Worm (Caenorhabditis elegans) whole organism, young adult: ENCODE measurements around the gene K12H6.10.

Experiments
- B0019.2 ChIP-seq: fragments of 200-800 bp; sonication (Bioruptor generic); conservative IDR thresholded peaks from 2 replicates; pipeline ENCODE4 v1.3.6; 2022; ENCODE audit warnings: missing genetic modification reagents, missing genetic modification characterization, missing compliant biosample characterization
- F23B12.7 ChIP-seq: sonication (generic microtip); optimal IDR thresholded peaks from 2 replicates; lab custom pipeline; 2017; ENCODE audit warnings: missing genetic modification characterization, mild to moderate bottlenecking, missing compliant biosample characterization, antibody characterized with exemption, moderate library complexity; ENCODE audit not compliant: insufficient read depth
- F33H1.4 ChIP-seq: fragments of 200-800 bp; sonication (Bioruptor generic); IDR thresholded peaks from 2 replicates; pipeline ENCODE4 v1.3.6; 2022; ENCODE audit warnings: missing genetic modification reagents, missing genetic modification characterization, missing compliant biosample characterization
- F37B4.10 ChIP-seq: fragments of 200-800 bp; sonication (Bioruptor generic); IDR thresholded peaks from 2 replicates; pipeline ENCODE4 v1.3.6; 2022; ENCODE audit warnings: missing genetic modification characterization, missing compliant biosample characterization
- F52B5.7 ChIP-seq: sonication (generic microtip); optimal IDR thresholded peaks from 2 replicates; lab custom pipeline; 2016; ENCODE audit warnings: mild to moderate bottlenecking, missing genetic modification characterization, missing compliant biosample characterization
- F55B11.4 ChIP-seq: sonication (generic microtip); optimal IDR thresholded peaks from 2 replicates; lab custom pipeline; 2016; ENCODE audit warnings: missing compliant biosample characterization, missing genetic modification characterization, borderline replicate concordance; ENCODE audit not compliant: insufficient read depth
- T07F8.4 ChIP-seq: sonication (generic microtip); optimal IDR thresholded peaks from 2 replicates; lab custom pipeline; 2016; ENCODE audit warnings: mild to moderate bottlenecking, missing genetic modification characterization, moderate library complexity, missing compliant biosample characterization
- ZK185.1 ChIP-seq: sonication (generic microtip); optimal IDR thresholded peaks from 2 replicates; lab custom pipeline; 2016; ENCODE audit warnings: mild to moderate bottlenecking, missing genetic modification characterization, missing compliant biosample characterization; ENCODE audit not compliant: poor library complexity, severe bottlenecking
- ama-1 ChIP-seq, 3 experiments: fragments of 150-350 bp in 1 of 3; sonication (generic microtip) in 2 of 3; optimal IDR thresholded peaks; 2 replicates each; lab custom pipeline; 2014 to 2018; ENCODE audit warnings: missing biosample characterization in 2 of 3, missing genetic modification characterization in 2 of 3, missing genetic modification reagents in 2 of 3
- bed-1 ChIP-seq: fragments of 200-800 bp; sonication (Bioruptor generic); IDR thresholded peaks from 2 replicates; pipeline ENCODE4 v1.3.6; 2022; ENCODE audit warnings: missing genetic modification reagents, missing genetic modification characterization, missing compliant biosample characterization
- cebp-1 ChIP-seq, 2 experiments: fragments of 200-800 bp in 1 of 2; sonication (Bioruptor generic) in 1 of 2; sonication (generic microtip) in 1 of 2; IDR thresholded peaks in 1 of 2; optimal IDR thresholded peaks in 1 of 2; 2 replicates each; pipeline versions ENCODE4 v1.3.6 to Lab custom; 2017 to 2022; ENCODE audit warnings: missing compliant biosample characterization in 2 of 2, missing genetic modification characterization in 2 of 2, mild to moderate bottlenecking in 1 of 2, missing genetic modification reagents in 1 of 2, moderate library complexity in 1 of 2
- die-1 ChIP-seq: sonication (generic microtip); optimal IDR thresholded peaks from 2 replicates; lab custom pipeline; 2016; ENCODE audit warnings: missing genotype, mild to moderate bottlenecking, missing genetic modification characterization, missing compliant biosample characterization
- egrh-3 ChIP-seq: fragments of 200-800 bp; sonication (Bioruptor generic); IDR thresholded peaks from 2 replicates; pipeline ENCODE4 v1.3.6; 2022; ENCODE audit warnings: missing genetic modification reagents, missing genetic modification characterization, missing compliant biosample characterization
- ekl-4 ChIP-seq: fragments of 200-800 bp; sonication (Bioruptor generic); IDR thresholded peaks from 2 replicates; pipeline ENCODE4 v1.3.6; 2022; ENCODE audit warnings: missing genetic modification reagents, missing genetic modification characterization, missing compliant biosample characterization
- hmg-1.2 ChIP-seq: fragments of 200-800 bp; sonication (Bioruptor generic); IDR thresholded peaks from 2 replicates; pipeline ENCODE4 v1.3.6; 2022; ENCODE audit warnings: missing genetic modification reagents, missing genetic modification characterization, missing compliant biosample characterization
- hmg-20 ChIP-seq: fragments of 200-800 bp; sonication (Bioruptor generic); IDR thresholded peaks from 2 replicates; pipeline ENCODE4 v1.3.6; 2022; ENCODE audit warnings: missing genetic modification reagents, missing genetic modification characterization, missing compliant biosample characterization
- hrde-1 ChIP-seq: sonication (generic microtip); optimal IDR thresholded peaks from 2 replicates; lab custom pipeline; 2016; ENCODE audit warnings: missing genetic modification characterization, mild to moderate bottlenecking, missing compliant biosample characterization, moderate library complexity, missing genotype, missing genetic modification reagents, borderline replicate concordance
- hsf-1 ChIP-seq: fragments of 200-800 bp; sonication (Bioruptor generic); IDR thresholded peaks from 2 replicates; pipeline ENCODE4 v1.3.6; 2022; ENCODE audit warnings: missing genetic modification reagents, missing genetic modification characterization, missing compliant biosample characterization
- let-607 ChIP-seq, 2 experiments: fragments of 200-800 bp in 1 of 2; sonication (Bioruptor generic) in 1 of 2; sonication (generic microtip) in 1 of 2; optimal IDR thresholded peaks; 2 replicates each; lab custom pipeline; 2016 to 2018; ENCODE audit warnings: mild to moderate bottlenecking in 2 of 2, missing compliant biosample characterization in 2 of 2, missing genetic modification characterization in 2 of 2, moderate library complexity in 2 of 2, missing genotype in 1 of 2
- lin-54 ChIP-seq: fragments of 200-800 bp; sonication (Bioruptor generic); optimal IDR thresholded peaks from 2 replicates; lab custom pipeline; 2018; ENCODE audit warnings: mild to moderate bottlenecking, missing genetic modification characterization, missing compliant biosample characterization
- lir-1 ChIP-seq: fragments of 200-800 bp; sonication (Bioruptor generic); conservative IDR thresholded peaks from 2 replicates; pipeline ENCODE4 v1.3.6; 2022; ENCODE audit warnings: missing genetic modification reagents, missing genetic modification characterization, missing compliant biosample characterization
- lsl-1 ChIP-seq: fragments of 200-800 bp; sonication (Bioruptor generic); optimal IDR thresholded peaks from 2 replicates; lab custom pipeline; 2018; ENCODE audit warnings: mild to moderate bottlenecking, missing genetic modification characterization, moderate library complexity, missing compliant biosample characterization
- lsy-27 ChIP-seq: sonication (generic microtip); optimal IDR thresholded peaks from 2 replicates; lab custom pipeline; 2017; ENCODE audit warnings: missing genetic modification characterization, mild to moderate bottlenecking, missing compliant biosample characterization, antibody characterized with exemption, missing genotype, borderline replicate concordance; ENCODE audit not compliant: insufficient read depth
- madf-6 ChIP-seq: fragments of 200-800 bp; sonication (Bioruptor generic); IDR thresholded peaks from 2 replicates; pipeline ENCODE4 v1.3.6; 2022; ENCODE audit warnings: missing genetic modification reagents, missing genetic modification characterization, missing compliant biosample characterization
- mcd-1 ChIP-seq: fragments of 200-800 bp; sonication (Bioruptor generic); IDR thresholded peaks from 2 replicates; pipeline ENCODE4 v1.3.6; 2022; ENCODE audit warnings: missing genetic modification reagents, missing genetic modification characterization, missing compliant biosample characterization
- rcor-1 ChIP-seq: fragments of 200-800 bp; sonication (Bioruptor generic); IDR thresholded peaks from 2 replicates; pipeline ENCODE4 v1.3.6; 2022; ENCODE audit warnings: missing genetic modification reagents, missing genetic modification characterization, missing compliant biosample characterization
- snpc-1.1 ChIP-seq: sonication (generic microtip); optimal IDR thresholded peaks from 2 replicates; lab custom pipeline; 2017; ENCODE audit warnings: missing genetic modification characterization, mild to moderate bottlenecking, missing compliant biosample characterization, antibody characterized with exemption, moderate library complexity, missing genotype, missing genetic modification reagents; ENCODE audit not compliant: insufficient read depth
- snpc-1.3 ChIP-seq: sonication (generic microtip); optimal IDR thresholded peaks from 2 replicates; lab custom pipeline; 2017; ENCODE audit warnings: missing genetic modification characterization, mild to moderate bottlenecking, missing compliant biosample characterization, antibody characterized with exemption, moderate library complexity, missing genotype, missing genetic modification reagents; ENCODE audit not compliant: insufficient read depth
- sptf-2 ChIP-seq: fragments of 200-800 bp; sonication (Bioruptor generic); optimal IDR thresholded peaks from 2 replicates; lab custom pipeline; 2018; ENCODE audit warnings: mild to moderate bottlenecking, missing genetic modification characterization, missing compliant biosample characterization
- tbp1 ChIP-seq: fragments of 200-800 bp; sonication (Bioruptor generic); optimal IDR thresholded peaks from 2 replicates; lab custom pipeline; 2018; ENCODE audit warnings: mild to moderate bottlenecking, missing genetic modification characterization, missing compliant biosample characterization
- unc-130 ChIP-seq: sonication (generic microtip); optimal IDR thresholded peaks from 2 replicates; lab custom pipeline; 2016; ENCODE audit warnings: missing genetic modification reagents, missing genetic modification characterization, missing compliant biosample characterization
- zfh-2 ChIP-seq: fragments of 200-800 bp; sonication (Bioruptor generic); conservative IDR thresholded peaks from 2 replicates; pipeline ENCODE4 v1.3.6; 2022; ENCODE audit warnings: missing genetic modification reagents, missing genetic modification characterization, missing compliant biosample characterization
- ztf-25 ChIP-seq: fragments of 200-800 bp; sonication (Bioruptor generic); IDR thresholded peaks from 2 replicates; pipeline ENCODE4 v1.3.6; 2022; ENCODE audit warnings: missing genetic modification reagents, missing genetic modification characterization, missing compliant biosample characterization

K12H6.10 gene

DNA sequence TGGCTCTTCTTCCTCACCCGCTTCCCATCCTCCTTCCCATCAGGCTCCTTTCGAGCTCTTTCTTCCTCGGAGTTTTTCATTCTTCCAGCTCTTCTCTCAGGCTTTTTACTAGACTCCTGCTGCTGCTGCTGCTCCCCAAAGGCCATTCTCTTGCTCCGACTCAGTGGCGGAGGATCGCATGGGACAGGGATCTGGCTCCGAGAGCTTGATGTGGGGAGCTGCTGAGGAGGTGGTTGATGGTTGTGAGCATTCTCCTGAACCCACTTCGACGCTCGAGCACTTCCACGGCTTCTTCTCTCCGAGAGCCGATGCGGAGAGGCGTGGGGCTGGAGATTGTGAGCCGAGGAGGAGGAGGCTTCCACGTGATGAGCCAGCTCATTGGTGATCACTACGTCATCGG lies 36.9 kb upstream of the K12H6.10 start:
- no peak for TF ChIP-seq snpc-1.1 (tag; lab: Kevin White, UChicago)
- TF ChIP-seq rcor-1 (GFP tag; lab: Robert Waterston, UW) = no peak
- TF ChIP-seq sptf-2 = no peak
- TF ChIP-seq F23B12.7 (tag; lab: Kevin White, UChicago) = no peak
- no peak for TF ChIP-seq hrde-1 (tag; lab: Kevin White, UChicago)
- TF ChIP-seq lsy-27 = no peak
- peak; percentile 86; the same call in 1 of the 2 replicates for TF ChIP-seq egrh-3 (GFP tag; lab: Robert Waterston, UW)
- TF ChIP-seq F33H1.4 = no peak
- 0 out of 2 replicates have a peak, but pooled peaks have one; percentile 64 for TF ChIP-seq F37B4.10 (GFP tag; lab: Robert Waterston, UW)
- no peak for TF ChIP-seq ama-1 (optimal IDR thresholded peaks at IDR 0.05; lab: Kevin White, UChicago)
- TF ChIP-seq ama-1 (GFP tag; optimal IDR thresholded peaks at IDR 0.05; lab: Kevin White, UChicago) = no peak
- TF ChIP-seq zfh-2 (GFP tag; lab: Robert Waterston, UW) = peak; percentile 88
- TF ChIP-seq hmg-20 = no peak
- TF ChIP-seq T07F8.4 (tag; lab: Kevin White, UChicago) = no peak
- TF ChIP-seq lin-54 (GFP tag; lab: Kevin White, UChicago) = no peak
- no peak for TF ChIP-seq F55B11.4 (tag; lab: Kevin White, UChicago)
- TF ChIP-seq snpc-1.3 (tag; lab: Kevin White, UChicago) = no peak
- TF ChIP-seq F52B5.7 (tag; lab: Kevin White, UChicago) = no peak
- TF ChIP-seq lir-1 (GFP tag; lab: Robert Waterston, UW) = no peak

DNA sequence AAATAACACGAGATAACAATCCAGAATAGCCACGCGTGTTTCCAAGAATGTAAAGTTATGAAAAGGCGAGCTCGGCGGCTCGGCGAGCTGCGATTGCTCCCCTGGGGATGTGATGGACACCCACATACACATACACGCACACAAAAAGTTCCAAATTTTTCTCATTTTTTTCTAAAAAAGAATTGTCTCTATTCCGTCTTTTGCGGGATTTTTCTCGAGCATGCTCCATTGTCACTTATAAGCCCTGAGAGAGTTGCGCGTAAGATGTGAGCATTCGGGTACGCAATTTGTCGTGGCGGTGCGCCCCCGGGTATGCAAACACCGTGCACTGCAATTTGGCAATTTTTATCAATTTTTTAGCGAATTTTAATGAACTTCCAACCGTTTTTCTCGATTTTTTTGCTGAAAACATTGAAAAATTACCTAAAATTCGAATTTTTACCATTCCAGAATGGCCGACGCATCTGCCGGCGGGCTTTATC lies 35.6 kb upstream of the K12H6.10 start, which contains the start of the genes F08D12.12 and srpa-72:
Gene F08D12.12 (minus strand): TSS at position 51 of the 482 bp plus-strand sequence.
Gene srpa-72 (plus strand): TSS at position 451 of the 482 bp plus-strand sequence.
- TF ChIP-seq tbp1 (GFP tag; lab: Kevin White, UChicago) (peak; percentile 30), bed-1 (GFP tag; lab: Robert Waterston, UW) (no peak), cebp-1 (GFP tag; IDR thresholded peaks at IDR 0.05; lab: Robert Waterston, UW) (no peak), cebp-1 (tag; optimal IDR thresholded peaks at IDR 0.05; lab: Kevin White, UChicago) (peak; percentile 16), hmg-1.2 (GFP tag; lab: Robert Waterston, UW) (peak; percentile 34; the same call in 1 of the 2 replicates), lsl-1 (GFP tag; lab: Kevin White, UChicago) (peak; percentile 6), lin-54 (GFP tag; lab: Kevin White, UChicago) (peak; percentile 36), lir-1 (GFP tag; lab: Robert Waterston, UW) (no peak), unc-130 (GFP tag; lab: Kevin White, UChicago) (no peak), mcd-1 (GFP tag; lab: Robert Waterston, UW) (peak; percentile 54), B0019.2 (GFP tag; lab: Robert Waterston, UW) (no peak), let-607 (tag; optimal IDR thresholded peaks at IDR 0.05; lab: Kevin White, UChicago) (peak; percentile 5 to 53)
- TF ChIP-seq, all 124 proteins: peak for 7

DNA sequence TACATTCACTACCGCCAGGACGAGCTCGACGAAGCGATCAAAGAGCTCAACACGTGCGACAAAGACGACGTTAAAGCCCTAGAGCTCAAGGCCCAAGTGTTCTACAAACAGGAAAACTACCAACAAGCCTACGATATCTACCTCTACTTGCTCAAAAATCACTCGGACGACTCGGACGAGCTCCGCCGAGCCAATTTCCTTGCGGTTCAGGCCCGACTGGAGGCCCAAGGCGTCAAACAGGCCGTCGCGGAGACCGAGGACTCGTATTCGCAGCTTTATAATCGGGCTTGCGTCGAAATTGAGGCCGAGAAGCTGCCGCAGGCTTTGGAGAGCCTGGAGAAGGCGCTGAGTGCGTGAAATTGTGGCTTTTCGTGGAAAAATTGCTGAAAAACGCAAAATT lies 34.8 kb upstream of the K12H6.10 start:
- TF ChIP-seq madf-6 (peak; percentile 26; the same call in 1 of the 2 replicates), egrh-3 (GFP tag; lab: Robert Waterston, UW) (peak; percentile 25; the same call in 1 of the 2 replicates), zfh-2 (GFP tag; lab: Robert Waterston, UW) (peak; percentile 66; the same call in 1 of the 2 replicates), ztf-25 (GFP tag; lab: Robert Waterston, UW) (no peak), hsf-1 (GFP tag; lab: Robert Waterston, UW) (no peak), mcd-1 (GFP tag; lab: Robert Waterston, UW) (no peak), ekl-4 (GFP tag; lab: Robert Waterston, UW) (no peak), sptf-2 (no peak), ZK185.1 (no peak), die-1 (no peak)
- TF ChIP-seq, all 124 proteins: peak for 3
